Worm (Caenorhabditis elegans) whole organism, midembryonic: Measurements from ENCODE around the gene gip-1.

Experiments used
- T22C8.4 ChIP-seq: fragments of 200-800 bp; sonication (Bioruptor generic); IDR thresholded peaks from 2 replicates; pipeline ENCODE4 v1.3.6; 2022; ENCODE audit warnings: missing genetic modification characterization, missing compliant biosample characterization
- cog-1 ChIP-seq: sonication (generic microtip); optimal IDR thresholded peaks from 2 replicates; lab custom pipeline; 2016; ENCODE audit warnings: missing genetic modification characterization, missing compliant biosample characterization
- flt-1 ChIP-seq: fragments of 200-800 bp; sonication (Bioruptor generic); IDR thresholded peaks from 2 replicates; pipeline ENCODE4 v1.3.6; 2022; ENCODE audit warnings: missing genetic modification characterization, missing compliant biosample characterization
- klf-2 ChIP-seq: fragments of 200-800 bp; sonication (Bioruptor generic); conservative IDR thresholded peaks from 2 replicates; pipeline ENCODE4 v1.3.6; 2022; ENCODE audit warnings: missing genetic modification reagents, missing genetic modification characterization, missing compliant biosample characterization
- med-1 ChIP-seq: sonication (generic microtip); optimal IDR thresholded peaks from 2 replicates; lab custom pipeline; 2017; ENCODE audit warnings: missing genetic modification characterization, mild to moderate bottlenecking, missing compliant biosample characterization, antibody characterized with exemption, missing genetic modification reagents; ENCODE audit not compliant: insufficient read depth
- ref-1 ChIP-seq: fragments of 200-800 bp; sonication (Bioruptor generic); conservative IDR thresholded peaks from 2 replicates; pipeline ENCODE4 v1.3.6; 2022; ENCODE audit warnings: missing genetic modification reagents, missing genetic modification characterization, missing compliant biosample characterization
- tab-1 ChIP-seq: fragments of 200-800 bp; sonication (Bioruptor generic); IDR thresholded peaks from 2 replicates; pipeline ENCODE4 v1.3.6; 2022; ENCODE audit warnings: missing genetic modification characterization, missing compliant biosample characterization
- ztf-23 ChIP-seq: fragments of 200-800 bp; sonication (Bioruptor generic); IDR thresholded peaks from 2 replicates; pipeline ENCODE4 v1.3.6; 2022; ENCODE audit warnings: missing genetic modification reagents, missing genetic modification characterization, missing compliant biosample characterization
- ztf-29 ChIP-seq: fragments of 200-800 bp; sonication (Bioruptor generic); IDR thresholded peaks from 2 replicates; pipeline ENCODE4 v1.3.6; 2022; ENCODE audit warnings: missing genetic modification reagents, missing genetic modification characterization, missing compliant biosample characterization

gip-1 gene

DNA sequence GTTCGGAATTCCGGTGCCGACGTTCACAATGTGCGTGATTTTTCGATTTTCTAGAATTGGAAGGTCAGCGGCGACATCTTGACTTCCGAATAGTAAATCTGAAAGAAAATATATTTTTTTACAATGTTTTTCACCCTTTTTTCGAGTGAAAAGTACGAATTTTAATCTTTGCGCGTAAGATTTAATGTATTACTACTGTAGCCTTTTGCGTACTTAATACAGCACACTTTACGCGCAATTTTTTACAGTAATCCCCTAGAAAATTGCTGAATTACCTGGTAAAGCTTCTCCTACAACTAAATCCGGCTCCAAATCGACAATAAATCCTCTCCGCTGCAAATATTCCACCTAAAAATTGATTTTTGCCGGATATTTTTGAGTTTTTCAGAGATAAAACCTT is 17.0 kb upstream of the gip-1 start:
- no peak for TF ChIP-seq flt-1 (GFP tag; lab: Robert Waterston, UW)
- TF ChIP-seq cog-1 (tag; lab: Kevin White, UChicago): no peak
- no peak for TF ChIP-seq T22C8.4 (GFP tag; lab: Robert Waterston, UW)
- TF ChIP-seq klf-2 (GFP tag; lab: Robert Waterston, UW): no peak
- TF ChIP-seq tab-1 (GFP tag; lab: Robert Waterston, UW): no peak
- TF ChIP-seq ref-1 (GFP tag; lab: Robert Waterston, UW): no peak
- no peak for TF ChIP-seq ztf-23 (GFP tag; lab: Robert Waterston, UW)
- no peak for TF ChIP-seq ztf-29
- TF ChIP-seq med-1 (GFP tag; lab: Kevin White, UChicago): no peak

DNA sequence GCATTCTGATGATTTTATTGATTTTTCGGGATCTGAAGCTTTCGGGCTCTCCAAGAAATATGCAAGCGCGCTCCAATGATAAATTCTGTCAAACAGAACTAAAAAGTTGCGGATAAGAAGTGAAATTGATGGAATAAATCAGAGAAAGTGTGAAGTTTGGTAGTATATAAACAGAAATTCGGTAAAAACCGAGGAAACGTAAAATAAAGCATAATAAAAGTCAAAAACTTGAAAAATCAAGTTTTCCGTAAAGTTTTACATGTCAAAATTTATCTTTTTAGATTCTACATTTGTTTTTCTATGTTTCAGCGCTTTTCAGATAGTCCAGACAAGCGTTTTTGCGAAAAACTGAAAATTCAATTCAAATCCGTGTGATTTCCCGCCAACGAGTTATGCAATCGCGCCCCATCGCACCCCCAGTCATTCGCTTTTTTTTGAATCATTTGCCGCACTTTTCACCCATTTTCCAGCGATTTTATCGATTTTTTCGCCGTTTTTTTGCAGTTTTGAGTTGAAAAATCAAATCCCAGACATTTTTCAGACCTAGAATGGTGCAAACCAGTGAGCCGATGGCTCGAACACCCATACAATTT is 16.3 kb upstream of the gip-1 start, which contains the start of the genes Y54F10BM.13 and ppm-1.D:
Gene Y54F10BM.13 (minus strand): TSS at position 51 of the 593 bp plus-strand sequence.
Gene ppm-1.D (plus strand): TSS at position 540 of the 593 bp plus-strand sequence.
- TF ChIP-seq ztf-23 (GFP tag; lab: Robert Waterston, UW) (no peak), med-1 (GFP tag; lab: Kevin White, UChicago) (no peak), cog-1 (tag; lab: Kevin White, UChicago) (no peak), tab-1 (GFP tag; lab: Robert Waterston, UW) (no peak), ztf-29 (no peak), klf-2 (GFP tag; lab: Robert Waterston, UW) (no peak), flt-1 (GFP tag; lab: Robert Waterston, UW) (no peak), ref-1 (GFP tag; lab: Robert Waterston, UW) (no peak), T22C8.4 (GFP tag; lab: Robert Waterston, UW) (no peak)

DNA sequence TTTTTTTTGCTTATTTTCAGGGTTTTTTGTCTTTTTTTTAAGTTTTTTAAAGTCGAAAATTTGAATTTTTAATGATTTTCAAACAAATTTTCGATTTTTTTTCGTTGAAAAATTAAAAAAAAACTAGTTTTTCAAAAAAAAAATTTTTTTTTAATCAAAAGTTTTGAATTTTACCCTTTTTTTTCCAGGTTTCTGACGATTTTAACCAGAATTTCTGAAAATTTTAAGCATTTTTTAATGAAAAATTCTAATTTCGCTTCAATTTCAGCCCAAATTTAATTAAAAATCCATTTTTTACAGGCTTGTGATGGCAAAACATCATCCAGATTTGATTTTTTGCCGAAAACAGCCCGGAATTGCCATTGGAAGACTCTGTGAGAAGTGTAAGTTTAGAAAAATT is 4.1 kb upstream of the gip-1 start, which contains the start of gene phf-5:
Gene phf-5 (plus strand): TSS at position 301 of the 400 bp plus-strand sequence.
- TF ChIP-seq klf-2 (GFP tag; lab: Robert Waterston, UW) (no peak), ztf-29 (no peak), tab-1 (GFP tag; lab: Robert Waterston, UW) (no peak), ref-1 (GFP tag; lab: Robert Waterston, UW) (no peak), med-1 (GFP tag; lab: Kevin White, UChicago) (no peak), cog-1 (tag; lab: Kevin White, UChicago) (no peak), T22C8.4 (GFP tag; lab: Robert Waterston, UW) (no peak)

DNA sequence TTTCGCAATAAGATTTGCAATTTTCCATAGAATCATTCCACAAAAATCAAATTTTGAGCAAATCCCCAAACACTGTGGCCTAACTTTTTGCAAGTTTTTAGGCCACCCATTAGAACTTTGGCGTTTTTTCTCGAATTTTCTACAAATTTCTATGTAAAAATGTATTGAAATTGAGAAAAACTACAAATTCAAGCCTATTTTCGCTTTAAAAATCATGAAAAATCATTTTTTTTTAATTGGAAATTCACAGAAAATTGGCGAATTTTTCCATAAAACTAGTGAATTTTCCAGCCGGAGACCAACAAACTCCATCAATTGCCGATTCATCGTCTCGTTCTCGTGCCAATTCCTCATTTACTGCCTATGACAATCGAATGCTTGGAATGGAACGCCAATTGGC is 2.6 kb downstream of the gip-1 start:
- TF ChIP-seq tab-1 (GFP tag; lab: Robert Waterston, UW): no peak
- TF ChIP-seq flt-1 (GFP tag; lab: Robert Waterston, UW): no peak
- no peak for TF ChIP-seq ztf-29
- no peak for TF ChIP-seq T22C8.4 (GFP tag; lab: Robert Waterston, UW)

DNA sequence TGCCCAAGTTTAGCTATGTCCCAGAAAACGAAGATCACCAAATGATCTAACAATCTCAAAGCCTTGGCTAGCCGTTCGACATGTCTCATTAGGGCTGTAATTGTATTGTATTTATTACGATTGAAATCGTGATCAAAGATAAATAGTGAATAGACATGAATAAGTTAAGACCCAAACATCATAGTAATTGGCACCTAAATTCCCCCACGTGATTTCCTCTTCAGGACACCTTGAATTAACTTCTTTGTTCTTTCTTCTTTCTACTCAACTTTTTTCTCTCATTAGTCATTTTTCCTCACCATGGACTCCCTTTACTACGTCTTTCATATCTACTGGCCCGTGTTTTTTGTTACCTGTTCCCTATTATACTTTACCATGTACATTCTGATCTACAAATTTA is 15.3 kb downstream of the gip-1 start, which contains the start of gene srd-69:
Gene srd-69 (plus strand): TSS at position 301 of the 400 bp plus-strand sequence.
- TF ChIP-seq klf-2 (GFP tag; lab: Robert Waterston, UW) (no peak), flt-1 (GFP tag; lab: Robert Waterston, UW) (no peak), med-1 (GFP tag; lab: Kevin White, UChicago) (no peak), tab-1 (GFP tag; lab: Robert Waterston, UW) (no peak), ztf-29 (no peak), cog-1 (tag; lab: Kevin White, UChicago) (no peak), T22C8.4 (GFP tag; lab: Robert Waterston, UW) (no peak), ztf-23 (GFP tag; lab: Robert Waterston, UW) (no peak), ref-1 (GFP tag; lab: Robert Waterston, UW) (no peak)

DNA sequence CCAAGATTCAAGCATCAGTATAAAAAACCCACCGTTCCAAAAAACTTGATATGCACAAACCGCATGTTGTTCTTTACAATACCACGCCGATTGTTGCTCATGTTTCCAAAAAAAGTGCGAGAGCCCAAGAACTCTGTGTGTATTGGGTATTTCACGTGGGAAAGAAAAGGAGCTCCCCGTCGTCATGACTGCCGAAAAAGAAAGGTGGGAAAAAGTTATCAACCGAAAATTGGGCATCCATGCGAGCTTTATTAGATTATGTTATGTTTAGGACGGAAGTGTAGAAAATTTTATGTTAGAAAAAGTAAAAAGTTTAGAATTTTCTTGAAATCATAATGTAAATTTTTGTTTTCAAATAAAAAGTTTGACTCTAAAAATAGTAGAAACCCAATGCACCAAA is 21.0 kb downstream of the gip-1 start, which contains the start of gene H04J21.4:
Gene H04J21.4 (minus strand): TSS at position 101 of the 400 bp plus-strand sequence.
- no peak for TF ChIP-seq med-1 (GFP tag; lab: Kevin White, UChicago)
- no peak for TF ChIP-seq tab-1 (GFP tag; lab: Robert Waterston, UW)
- no peak for TF ChIP-seq ref-1 (GFP tag; lab: Robert Waterston, UW)
- no peak for TF ChIP-seq flt-1 (GFP tag; lab: Robert Waterston, UW)
- TF ChIP-seq cog-1 (tag; lab: Kevin White, UChicago): no peak
- TF ChIP-seq ztf-23 (GFP tag; lab: Robert Waterston, UW): no peak
- TF ChIP-seq ztf-29: no peak
- no peak for TF ChIP-seq T22C8.4 (GFP tag; lab: Robert Waterston, UW)
- no peak for TF ChIP-seq klf-2 (GFP tag; lab: Robert Waterston, UW)

DNA sequence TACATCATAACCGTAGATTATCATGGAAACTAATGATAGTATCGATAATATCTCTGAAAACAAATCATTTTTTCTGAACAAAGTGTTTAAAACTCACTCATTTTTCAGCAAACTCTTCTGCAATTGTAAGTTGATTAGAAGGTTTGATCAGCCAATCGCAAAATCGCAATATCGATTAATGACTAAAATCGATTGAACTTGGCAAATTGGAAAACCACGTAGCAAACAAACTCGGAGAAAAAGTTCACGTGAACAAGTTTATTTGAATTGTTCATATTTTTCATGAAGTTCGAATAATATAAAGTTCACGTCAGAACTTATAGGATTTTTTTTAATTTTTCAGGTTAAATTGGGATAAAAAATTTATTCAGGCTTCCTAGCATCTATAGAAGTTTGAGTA is 24.5 kb downstream of the gip-1 start, which contains the start of gene H04J21.1:
Gene H04J21.1 (minus strand): TSS at position 101 of the 400 bp plus-strand sequence.
- no peak for TF ChIP-seq cog-1 (tag; lab: Kevin White, UChicago)
- no peak for TF ChIP-seq tab-1 (GFP tag; lab: Robert Waterston, UW)
- no peak for TF ChIP-seq T22C8.4 (GFP tag; lab: Robert Waterston, UW)
- no peak for TF ChIP-seq ref-1 (GFP tag; lab: Robert Waterston, UW)

DNA sequence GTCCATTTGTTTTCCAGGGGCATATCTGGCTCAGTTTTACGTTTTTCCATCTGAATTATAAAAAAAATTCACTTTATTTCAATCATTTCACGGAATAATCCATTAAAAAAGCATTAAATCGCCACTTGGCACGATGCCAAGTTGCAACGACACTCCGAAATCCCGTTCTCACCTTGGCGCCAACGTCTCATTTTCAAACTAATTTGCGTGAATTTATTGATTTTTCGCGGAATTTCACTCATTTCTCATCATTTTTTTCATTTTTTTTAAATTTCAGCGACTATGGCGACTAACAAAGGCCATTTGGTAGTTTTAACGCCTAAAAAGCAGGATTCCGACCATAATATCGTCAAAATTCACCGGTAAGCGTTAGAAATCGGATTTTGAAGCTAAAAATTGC is 28.5 kb downstream of the gip-1 start, which contains the start of gene H14E04.2:
Gene H14E04.2 (plus strand): TSS at position 276 of the 400 bp plus-strand sequence.
- TF ChIP-seq ref-1 (GFP tag; lab: Robert Waterston, UW) (no peak), klf-2 (GFP tag; lab: Robert Waterston, UW) (no peak), ztf-29 (no peak), cog-1 (tag; lab: Kevin White, UChicago) (no peak), T22C8.4 (GFP tag; lab: Robert Waterston, UW) (peak; percentile 59; the same call in 1 of the 2 replicates), ztf-23 (GFP tag; lab: Robert Waterston, UW) (no peak), tab-1 (GFP tag; lab: Robert Waterston, UW) (no peak)

DNA sequence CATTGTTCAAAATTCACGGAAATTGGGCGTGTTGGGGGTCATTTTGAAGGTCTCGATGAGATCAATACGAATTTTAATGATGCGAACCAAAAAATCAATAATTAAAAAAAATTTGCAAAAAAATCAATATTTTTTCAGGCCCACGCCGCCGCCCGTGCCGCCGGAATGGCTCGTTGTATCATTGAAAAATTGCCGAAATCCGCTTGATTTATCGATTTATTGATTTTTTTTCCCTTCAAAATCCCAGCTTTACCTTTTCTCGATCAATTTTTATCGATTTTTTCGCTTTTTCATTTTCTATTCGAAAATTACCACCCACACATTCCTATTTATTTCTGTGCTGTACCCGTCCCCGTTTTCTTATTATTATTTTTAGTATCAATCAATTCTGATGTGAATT is 37.0 kb downstream of the gip-1 start:
- TF ChIP-seq flt-1 (GFP tag; lab: Robert Waterston, UW): no peak
- peak; percentile 76 for TF ChIP-seq T22C8.4 (GFP tag; lab: Robert Waterston, UW)
